Fruit fly (Drosophila melanogaster): ENCODE data around the gene FucTC.

DNA sequence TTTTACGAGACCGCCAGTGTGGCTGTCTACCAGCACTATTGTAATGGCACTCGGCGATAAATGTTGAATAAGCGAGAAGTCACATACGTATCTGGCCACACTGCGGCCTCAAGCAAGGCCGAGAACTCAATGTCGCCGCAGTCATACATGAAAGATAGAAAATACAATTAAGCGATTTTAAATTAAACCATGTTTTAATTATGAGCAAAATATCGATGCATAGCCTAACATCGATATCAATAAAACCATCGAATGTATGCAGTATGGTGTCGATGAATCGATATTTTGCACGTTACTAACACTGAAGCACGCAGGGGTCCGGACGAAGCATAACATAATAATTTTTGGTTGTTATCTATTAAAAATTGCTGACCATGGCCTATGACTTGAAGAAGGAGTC lies 2.1 kb upstream of the FucTC start, which contains the start of the genes Rab21 and Coa7:
- TF ChIP-seq CG8478 (optimal IDR thresholded peaks at IDR 0.05) (no peak), CTCF (optimal IDR thresholded peaks at IDR 0.05) (no peak)
